Worm (Caenorhabditis elegans): ENCODE measurements around the gene pdhk-2.

ce11 chrIII:8689655-8690054 lies 51.6 kb downstream of the pdhk-2 start, which contains the start of gene B0303.4:
- TF ChIP-seq ama-1 (optimal IDR thresholded peaks at IDR 0.05) (no peak), hmbx-1 (tag; optimal IDR thresholded peaks at IDR 0.05) (no peak), ets-7 (tag; optimal IDR thresholded peaks at IDR 0.05) (no peak), scrt-1 (GFP tag; IDR thresholded peaks at IDR 0.05) (no peak), aly-1 (tag; optimal IDR thresholded peaks at IDR 0.05) (no peak), sea-1 (GFP tag; conservative IDR thresholded peaks at IDR 0.05) (no peak)

Measured in whole organism, early embryonic.